Worm (Caenorhabditis elegans): ENCODE data around the gene ZC8.6.

ce11 chrX:5028593-5028955 lies 31.2 kb upstream of the ZC8.6 start:
- TF ChIP-seq nfya-2 (GFP tag; IDR thresholded peaks at IDR 0.05) (no peak), unc-62 (GFP tag; optimal IDR thresholded peaks at IDR 0.05) (no peak), C06A6.2 (GFP tag; conservative IDR thresholded peaks at IDR 0.05) (no peak), unc-130 (GFP tag; optimal IDR thresholded peaks at IDR 0.05) (no peak), madf-8 (GFP tag; conservative IDR thresholded peaks at IDR 0.05) (no peak), F55B11.4 (tag; optimal IDR thresholded peaks at IDR 0.05; ENCODE audit: borderline replicate concordance, insufficient read depth) (no peak)

All from whole organism, young adult.